Fruit fly (Drosophila melanogaster) whole organism, embryonic: ENCODE results near the gene CG31809.

Source experiments
- Antp ChIP-seq: fragments of 200-800 bp; sonication (Bioruptor generic); optimal IDR thresholded peaks from 3 replicates; lab custom pipeline; 2016; ENCODE audit warnings: missing biosample characterization, missing genetic modification characterization
- CG1024 ChIP-seq: fragments of 200-800 bp; sonication (Bioruptor generic); IDR thresholded peaks from 2 replicates; pipeline ENCODE4 v1.3.6; 2022; ENCODE audit warnings: missing biosample characterization, missing genetic modification characterization
- CG11456 ChIP-seq: fragments of 200-800 bp; sonication (Bioruptor generic); IDR thresholded peaks from 3 replicates; pipeline ENCODE4 v1.3.6; 2022; ENCODE audit warnings: missing biosample characterization, missing genetic modification characterization
- Dip2 ChIP-seq: fragments of 200-800 bp; sonication (Bioruptor generic); IDR thresholded peaks from 2 replicates; pipeline ENCODE4 v1.3.6; 2022; ENCODE audit warnings: missing biosample characterization, missing genetic modification characterization
- Dll ChIP-seq: fragments of 200-800 bp; sonication (Bioruptor generic); IDR thresholded peaks from 4 replicates; pipeline ENCODE4 v1.3.6; 2022; ENCODE audit warnings: missing biosample characterization, missing genetic modification characterization; ENCODE audit not compliant: partially characterized antibody
- fd64A ChIP-seq: fragments of 200-800 bp; sonication (Bioruptor generic); optimal IDR thresholded peaks from 3 replicates; lab custom pipeline; 2018; ENCODE audit warnings: missing biosample characterization, mild to moderate bottlenecking, missing genetic modification characterization
- gcm2 ChIP-seq: fragments of 200-800 bp; sonication (Bioruptor generic); optimal IDR thresholded peaks from 2 replicates; lab custom pipeline; 2016; ENCODE audit warnings: missing biosample characterization, missing genetic modification characterization

- TF ChIP-seq CG11456 = no peak
- TF ChIP-seq gcm2 (GFP tag; lab: Kevin White, UChicago) = no peak
- TF ChIP-seq Dip2 (GFP tag; lab: Robert Waterston, UW) = no peak
- TF ChIP-seq CG1024 = no peak
- no peak for TF ChIP-seq Antp (GFP tag; lab: Kevin White, UChicago)
- no peak for TF ChIP-seq Dll
- TF ChIP-seq fd64A (GFP tag; lab: Kevin White, UChicago) = no peak
Observed at dm6 chr2L:16862526-16862925, 4.0 kb upstream of the CG31809 start.
